Worm (Caenorhabditis elegans): ENCODE measurements around the gene srt-48.

DNA sequence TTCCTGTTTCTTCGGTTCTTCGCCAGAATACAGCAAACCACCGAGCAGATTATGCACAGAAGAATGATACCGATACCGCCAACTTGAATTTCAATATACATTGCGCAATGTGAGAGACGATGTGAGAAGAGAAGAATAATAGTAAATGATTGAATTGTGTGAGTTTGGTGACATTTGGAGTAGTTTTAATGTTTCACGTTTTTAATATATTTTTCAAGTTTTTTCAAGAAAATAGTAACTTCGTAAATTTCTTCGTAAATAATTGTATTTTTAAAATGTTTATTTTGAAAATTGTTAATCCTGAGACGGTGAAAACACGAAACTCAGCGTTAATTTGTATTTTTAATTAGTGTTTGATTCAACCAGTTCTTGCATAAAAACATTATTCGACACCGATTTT, 44.4 kb upstream of the srt-48 start, which contains the start of gene M199.134:
- TF ChIP-seq lin-39 (tag; optimal IDR thresholded peaks at IDR 0.05): no peak
- TF ChIP-seq daf-8 (GFP tag; IDR thresholded peaks at IDR 0.05): no peak
- no peak for TF ChIP-seq lsy-2 (tag; optimal IDR thresholded peaks at IDR 0.05)
- TF ChIP-seq mdl-1 (tag; optimal IDR thresholded peaks at IDR 0.05): no peak
- TF ChIP-seq unc-39 (tag; optimal IDR thresholded peaks at IDR 0.05): no peak
- no peak for TF ChIP-seq ama-1 (optimal IDR thresholded peaks at IDR 0.05)
- TF ChIP-seq lin-15B (tag; optimal IDR thresholded peaks at IDR 0.05): no peak
- no peak for TF ChIP-seq dpl-1 (GFP tag; optimal IDR thresholded peaks at IDR 0.05)

Measured in whole organism, L4 larva.